Worm (Caenorhabditis elegans): ENCODE data around the gene srx-128.

srx-128 gene

DNA sequence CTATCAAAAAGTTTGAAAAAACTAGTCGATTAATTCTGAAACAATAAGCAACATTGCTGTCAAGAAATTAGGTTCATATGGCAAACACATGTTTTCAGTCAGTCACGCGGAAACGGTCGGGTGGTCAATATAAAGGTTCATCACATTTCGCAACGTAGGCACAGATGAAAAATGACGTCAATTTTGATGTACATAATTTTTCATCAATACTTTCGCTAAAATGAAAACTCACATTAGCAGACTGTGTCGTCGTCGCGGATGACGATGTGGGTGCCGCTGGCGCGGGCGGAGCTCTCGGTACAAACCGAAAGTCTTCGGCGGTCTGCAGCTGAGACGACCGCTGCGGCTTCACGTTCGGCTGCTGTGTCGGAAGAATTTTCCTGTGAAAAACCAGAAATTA lies 33.4 kb upstream of the srx-128 start, which contains the start of gene swan-2:
Gene swan-2, minus strand, starts transcription at position 380 of the 400 bp plus-strand sequence.
- TF ChIP-seq nhr-28 (tag; optimal IDR thresholded peaks at IDR 0.05) (no peak), nhr-25 (tag; optimal IDR thresholded peaks at IDR 0.05) (no peak), ZK546.5 (tag; optimal IDR thresholded peaks at IDR 0.05) (no peak), R02D3.7 (tag; optimal IDR thresholded peaks at IDR 0.05) (no peak), elt-2 (tag; optimal IDR thresholded peaks at IDR 0.05) (peak; percentile 5), ama-1 (optimal IDR thresholded peaks at IDR 0.05) (peak; percentile 5), mdl-1 (tag; optimal IDR thresholded peaks at IDR 0.05) (no peak), jun-1 (tag; optimal IDR thresholded peaks at IDR 0.05) (no peak)

ce11 chrV:13807232-13807631 lies 30.0 kb upstream of the srx-128 start, which contains the start of gene swan-1:
swan-1 (minus strand) TSS chrV:13807237.
- peak; percentile 14 for TF ChIP-seq nhr-25 (tag; optimal IDR thresholded peaks at IDR 0.05)
- TF ChIP-seq zag-1 (tag; optimal IDR thresholded peaks at IDR 0.05) = no peak

DNA sequence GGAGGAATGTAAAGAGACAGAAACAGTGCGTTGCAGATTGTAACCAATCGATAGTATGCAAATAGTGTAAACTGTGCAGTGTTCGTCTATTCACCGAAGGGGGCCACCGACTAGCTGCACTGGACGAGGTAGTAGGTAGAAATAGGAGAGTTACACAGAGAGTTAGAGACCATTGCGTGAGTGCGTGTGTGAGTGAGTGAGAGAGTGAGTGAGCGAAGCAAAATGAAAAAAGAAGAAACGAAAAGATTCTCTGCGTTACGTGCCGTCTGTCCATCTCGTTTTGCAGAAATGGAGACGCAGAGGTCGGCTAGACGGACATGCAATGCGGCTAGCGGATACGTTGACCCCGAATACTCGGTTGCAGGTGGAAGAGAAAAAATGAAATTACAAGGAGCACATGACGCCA lies 28.8 kb upstream of the srx-128 start:
- TF ChIP-seq fkh-10 (GFP tag; optimal IDR thresholded peaks at IDR 0.05) (no peak), snpc-4 (tag; optimal IDR thresholded peaks at IDR 0.05) (peak; percentile 53), tbx-2 (tag; optimal IDR thresholded peaks at IDR 0.05) (no peak), nhr-67 (tag; optimal IDR thresholded peaks at IDR 0.05) (no peak), lin-15B (tag; optimal IDR thresholded peaks at IDR 0.05) (peak; percentile 73), egl-5 (tag; optimal IDR thresholded peaks at IDR 0.05) (no peak), egl-27 (tag; optimal IDR thresholded peaks at IDR 0.05) (peak; percentile 18), nhr-23 (tag; optimal IDR thresholded peaks at IDR 0.05) (peak; percentile 63), elt-3 (tag; optimal IDR thresholded peaks at IDR 0.05) (no peak), nhr-28 (tag; optimal IDR thresholded peaks at IDR 0.05) (no peak), ceh-28 (tag; optimal IDR thresholded peaks at IDR 0.05) (peak; percentile 65), fkh-2 (tag; optimal IDR thresholded peaks at IDR 0.05) (no peak), jun-1 (tag; optimal IDR thresholded peaks at IDR 0.05) (peak; percentile 42), nfya-1 (tag; optimal IDR thresholded peaks at IDR 0.05; ENCODE audit: insufficient read depth) (peak; percentile 82), mml-1 (tag; optimal IDR thresholded peaks at IDR 0.05) (no peak), sea-2 (GFP tag; optimal IDR thresholded peaks at IDR 0.05) (no peak), nhr-25 (tag; optimal IDR thresholded peaks at IDR 0.05) (peak; percentile 77), nhr-43 (tag; optimal IDR thresholded peaks at IDR 0.05; ENCODE audit: poor library complexity, severe bottlenecking) (no peak), lsy-12 (tag; optimal IDR thresholded peaks at IDR 0.05) (peak; percentile 45), elt-2 (tag; optimal IDR thresholded peaks at IDR 0.05) (peak; percentile 65), hmg-11 (tag; optimal IDR thresholded peaks at IDR 0.05) (peak; percentile 75), ztf-11 (tag; optimal IDR thresholded peaks at IDR 0.05) (no peak), eor-1 (tag; optimal IDR thresholded peaks at IDR 0.05) (no peak), R02D3.7 (tag; optimal IDR thresholded peaks at IDR 0.05) (peak; percentile 31), nhr-237 (tag; optimal IDR thresholded peaks at IDR 0.05) (no peak), elt-1 (tag; optimal IDR thresholded peaks at IDR 0.05) (no peak), ceh-82 (tag; optimal IDR thresholded peaks at IDR 0.05) (no peak), ztf-4 (tag; optimal IDR thresholded peaks at IDR 0.05) (no peak), unc-39 (tag; optimal IDR thresholded peaks at IDR 0.05) (no peak), pqm-1 (tag; optimal IDR thresholded peaks at IDR 0.05) (peak; percentile 6), ceh-16 (tag; optimal IDR thresholded peaks at IDR 0.05) (no peak)

DNA sequence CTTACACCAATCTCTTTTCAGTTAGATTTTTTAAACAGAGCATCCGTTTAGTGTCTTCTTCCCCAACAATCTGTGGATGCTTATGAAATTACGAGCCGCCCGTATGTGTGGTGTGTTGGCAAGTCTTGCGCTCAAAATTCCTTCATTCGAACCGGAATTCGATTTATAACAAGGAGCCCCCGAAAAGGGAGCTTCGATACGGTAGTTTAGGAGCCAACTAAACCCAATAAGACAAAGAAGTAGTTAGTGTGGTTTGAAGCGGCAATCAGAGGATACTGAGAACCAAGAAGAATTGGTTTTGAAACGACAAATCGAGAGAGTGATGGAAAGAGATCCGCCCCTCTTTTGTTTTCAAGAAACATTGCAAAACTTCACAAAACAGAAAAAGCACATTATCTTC lies 24.9 kb upstream of the srx-128 start:
- TF ChIP-seq elt-2 (tag; optimal IDR thresholded peaks at IDR 0.05) = no peak
- TF ChIP-seq zag-1 (tag; optimal IDR thresholded peaks at IDR 0.05) = no peak
- TF ChIP-seq elt-3 (tag; optimal IDR thresholded peaks at IDR 0.05) = no peak
- TF ChIP-seq snpc-4 (tag; optimal IDR thresholded peaks at IDR 0.05) = no peak
- no peak for TF ChIP-seq nhr-237 (tag; optimal IDR thresholded peaks at IDR 0.05)
- TF ChIP-seq nhr-77 (tag; optimal IDR thresholded peaks at IDR 0.05) = no peak
- no peak for TF ChIP-seq nhr-28 (tag; optimal IDR thresholded peaks at IDR 0.05)
- TF ChIP-seq elt-1 (tag; optimal IDR thresholded peaks at IDR 0.05) = no peak
- no peak for TF ChIP-seq aly-2 (tag; optimal IDR thresholded peaks at IDR 0.05)
- no peak for TF ChIP-seq jun-1 (tag; optimal IDR thresholded peaks at IDR 0.05)
- no peak for TF ChIP-seq eor-1 (tag; optimal IDR thresholded peaks at IDR 0.05)
- TF ChIP-seq unc-39 (tag; optimal IDR thresholded peaks at IDR 0.05) = no peak
- no peak for TF ChIP-seq lsy-12 (tag; optimal IDR thresholded peaks at IDR 0.05)
- no peak for TF ChIP-seq lin-15B (tag; optimal IDR thresholded peaks at IDR 0.05)
- no peak for TF ChIP-seq fkh-2 (tag; optimal IDR thresholded peaks at IDR 0.05)
- no peak for TF ChIP-seq pha-4 (tag; optimal IDR thresholded peaks at IDR 0.05)

All from whole organism, L3 larva.